Fruit fly (Drosophila melanogaster): ENCODE measurements around the gene CG3862.

dm6 chr2L:826388-826787, 727 bp upstream of the CG3862 start:
- no peak for TF ChIP-seq h (optimal IDR thresholded peaks at IDR 0.05)
- TF ChIP-seq psq (optimal IDR thresholded peaks at IDR 0.05), result no peak
- no peak for TF ChIP-seq ttk (optimal IDR thresholded peaks at IDR 0.05)
- no peak for TF ChIP-seq Myc (optimal IDR thresholded peaks at IDR 0.05)
